Worm (Caenorhabditis elegans) whole organism, L4/young adult: ENCODE measurements around the gene F09B9.4.

ENCODE experiments used
- W03F9.2 ChIP-seq: fragments of 150-350 bp; optimal IDR thresholded peaks from 2 replicates; lab custom pipeline; 2014; ENCODE audit warnings: missing biosample characterization, missing genetic modification characterization
- dao-5 ChIP-seq: sonication (generic microtip); optimal IDR thresholded peaks from 2 replicates; lab custom pipeline; 2016; ENCODE audit warnings: missing genotype, missing genetic modification characterization, moderate library complexity, missing compliant biosample characterization
- him-1 ChIP-seq: sonication (generic microtip); optimal IDR thresholded peaks from 2 replicates; lab custom pipeline; 2016; ENCODE audit warnings: missing genotype, missing genetic modification reagents, missing genetic modification characterization, missing compliant biosample characterization

- TF ChIP-seq dao-5 (tag; lab: Kevin White, UChicago) (no peak), him-1 (tag; lab: Kevin White, UChicago) (no peak), W03F9.2 (no peak)
These were observed 46.8 kb upstream of the F09B9.4 start for ce11 chrX:10113677-10114076.
